Worm (Caenorhabditis elegans): Measurements from ENCODE around the gene lsd-1.

Gene lsd-1

ce11 chrX:11906626-11907025 is 42.0 kb upstream of the lsd-1 start:
- TF ChIP-seq ceh-82 (tag; optimal IDR thresholded peaks at IDR 0.05) (no peak), mdl-1 (tag; optimal IDR thresholded peaks at IDR 0.05) (no peak), unc-55 (GFP tag; optimal IDR thresholded peaks at IDR 0.05) (no peak), crh-2 (tag; optimal IDR thresholded peaks at IDR 0.05) (no peak), gmeb-1 (tag; optimal IDR thresholded peaks at IDR 0.05) (no peak), egl-27 (tag; optimal IDR thresholded peaks at IDR 0.05) (no peak), mab-5 (tag; optimal IDR thresholded peaks at IDR 0.05) (no peak), peb-1 (tag; optimal IDR thresholded peaks at IDR 0.05) (no peak), nhr-77 (tag; optimal IDR thresholded peaks at IDR 0.05) (no peak), unc-62 (GFP tag; optimal IDR thresholded peaks at IDR 0.05) (no peak)

DNA sequence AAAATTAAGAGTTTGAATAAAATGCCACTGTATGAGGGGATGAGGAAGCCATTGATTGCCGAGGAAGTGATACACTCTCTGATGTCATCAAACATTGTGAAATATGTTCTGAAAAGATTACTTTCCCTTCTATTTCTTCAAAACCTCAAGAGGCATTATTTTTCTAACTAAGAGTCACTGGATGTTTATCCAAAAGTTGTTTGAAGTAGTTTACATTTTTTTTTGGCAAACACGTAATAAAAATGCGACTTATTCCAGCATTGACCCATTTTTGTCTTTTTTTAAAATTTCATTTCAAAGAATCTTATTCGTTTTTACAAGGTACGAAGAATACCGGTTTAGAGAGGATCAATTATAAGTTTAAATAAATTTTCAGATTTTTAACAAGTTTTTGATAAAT is 41.4 kb upstream of the lsd-1 start, which contains the start of gene Y62H9A.11:
Y62H9A.11 (minus strand) TSS at position 101 of the 400 bp plus-strand sequence.
- no peak for TF ChIP-seq lsy-2 (tag; optimal IDR thresholded peaks at IDR 0.05)

- TF ChIP-seq sem-4 (tag; optimal IDR thresholded peaks at IDR 0.05) (no peak), peb-1 (tag; optimal IDR thresholded peaks at IDR 0.05) (no peak), elt-3 (tag; optimal IDR thresholded peaks at IDR 0.05) (no peak), nhr-11 (tag; optimal IDR thresholded peaks at IDR 0.05) (no peak), fos-1 (tag; optimal IDR thresholded peaks at IDR 0.05) (no peak)
Observed at ce11 chrX:11908226-11908625, 40.4 kb upstream of the lsd-1 start.

- peak; percentile 57 for TF ChIP-seq skn-1 (tag; optimal IDR thresholded peaks at IDR 0.05)
- no peak for TF ChIP-seq Y55F3AM.14 (GFP tag; optimal IDR thresholded peaks at IDR 0.05)
- TF ChIP-seq unc-55 (GFP tag; optimal IDR thresholded peaks at IDR 0.05) = no peak
- TF ChIP-seq fos-1 (tag; optimal IDR thresholded peaks at IDR 0.05) = peak; percentile 74
Observed at ce11 chrX:11909168-11909567, 39.5 kb upstream of the lsd-1 start.

ce11 chrX:11910046-11910445 is 38.6 kb upstream of the lsd-1 start, which contains the start of gene Y62H9A.15:
Y62H9A.15 (minus strand) TSS chrX:11910145.
- TF ChIP-seq fos-1 (tag; optimal IDR thresholded peaks at IDR 0.05) (peak; percentile 8), ztf-4 (tag; optimal IDR thresholded peaks at IDR 0.05) (no peak), alr-1 (tag; optimal IDR thresholded peaks at IDR 0.05) (no peak), lin-39 (tag; optimal IDR thresholded peaks at IDR 0.05) (no peak), R02D3.7 (tag; optimal IDR thresholded peaks at IDR 0.05) (no peak), nhr-129 (tag; optimal IDR thresholded peaks at IDR 0.05) (no peak), ZK546.5 (tag; optimal IDR thresholded peaks at IDR 0.05) (no peak), peb-1 (tag; optimal IDR thresholded peaks at IDR 0.05) (no peak)

DNA sequence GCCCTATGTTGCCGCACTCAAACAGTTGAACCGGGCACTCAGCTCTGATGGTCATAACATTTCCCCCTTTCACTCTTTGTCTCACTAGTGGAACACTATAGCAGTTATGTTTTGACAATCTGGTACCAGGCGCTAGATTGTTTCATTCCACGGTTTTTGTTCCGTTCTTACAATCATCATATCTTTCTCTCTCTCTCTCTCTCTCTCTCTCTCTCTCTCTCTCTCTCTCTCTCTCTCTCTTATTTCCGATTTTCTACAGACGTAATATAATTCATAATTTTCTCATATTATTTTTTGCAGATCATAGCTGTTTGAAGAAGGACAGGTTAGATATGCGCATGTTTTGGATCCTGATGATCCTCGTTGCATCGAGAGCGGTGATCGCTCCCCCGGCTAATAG is 34.8 kb upstream of the lsd-1 start, which contains the start of gene Y62H9A.12:
Y62H9A.12 (plus strand) TSS at position 301 of the 400 bp plus-strand sequence.
- no peak for TF ChIP-seq skn-1 (tag; optimal IDR thresholded peaks at IDR 0.05)
- TF ChIP-seq nhr-11 (tag; optimal IDR thresholded peaks at IDR 0.05) = no peak
- TF ChIP-seq elt-3 (tag; optimal IDR thresholded peaks at IDR 0.05) = no peak
- no peak for TF ChIP-seq peb-1 (tag; optimal IDR thresholded peaks at IDR 0.05)
- no peak for TF ChIP-seq mdl-1 (tag; optimal IDR thresholded peaks at IDR 0.05)
- no peak for TF ChIP-seq gmeb-1 (tag; optimal IDR thresholded peaks at IDR 0.05)
- no peak for TF ChIP-seq crh-2 (tag; optimal IDR thresholded peaks at IDR 0.05)
- no peak for TF ChIP-seq ztf-11 (tag; optimal IDR thresholded peaks at IDR 0.05)

ce11 chrX:11916705-11917104 is 31.9 kb upstream of the lsd-1 start, which contains the start of gene Y62H9A.13:
Y62H9A.13 (plus strand) TSS chrX:11917005.
- TF ChIP-seq unc-62 (GFP tag; optimal IDR thresholded peaks at IDR 0.05) (no peak), lin-13 (GFP tag; optimal IDR thresholded peaks at IDR 0.05) (no peak), gmeb-1 (tag; optimal IDR thresholded peaks at IDR 0.05) (no peak), nhr-6 (tag; optimal IDR thresholded peaks at IDR 0.05) (no peak), R02D3.7 (tag; optimal IDR thresholded peaks at IDR 0.05) (no peak), F13H6.1 (tag; optimal IDR thresholded peaks at IDR 0.05) (no peak), skn-1 (tag; optimal IDR thresholded peaks at IDR 0.05) (no peak), C34F6.9 (tag; optimal IDR thresholded peaks at IDR 0.05) (no peak), nhr-25 (tag; optimal IDR thresholded peaks at IDR 0.05) (no peak), nhr-10 (tag; optimal IDR thresholded peaks at IDR 0.05) (no peak), ceh-16 (tag; optimal IDR thresholded peaks at IDR 0.05) (no peak), snpc-4 (tag; optimal IDR thresholded peaks at IDR 0.05) (no peak), sem-4 (tag; optimal IDR thresholded peaks at IDR 0.05) (no peak), nhr-21 (tag; optimal IDR thresholded peaks at IDR 0.05) (no peak), unc-39 (tag; optimal IDR thresholded peaks at IDR 0.05) (no peak)

All from whole organism, L2 larva.